Fruit fly (Drosophila melanogaster) whole organism, embryonic: Measurements from ENCODE around the gene CG32302.

Source experiments
- Ada2b ChIP-seq: fragments of 200-800 bp; sonication (Bioruptor generic); IDR thresholded peaks from 2 replicates; pipeline ENCODE4 v1.3.6; 2022; ENCODE audit warnings: missing biosample characterization, missing genetic modification characterization
- Aef1 ChIP-seq: fragments of 200-800 bp; sonication (Bioruptor generic); IDR thresholded peaks from 3 replicates; pipeline ENCODE4 v1.3.6; 2022; ENCODE audit warnings: missing biosample characterization, missing genetic modification characterization
- Bgb ChIP-seq: fragments of 200-800 bp; sonication (Bioruptor generic); IDR thresholded peaks from 2 replicates; pipeline ENCODE4 v1.3.6; 2022; ENCODE audit warnings: missing biosample characterization, missing genetic modification characterization; ENCODE audit not compliant: partially characterized antibody
- Blimp-1 ChIP-seq: fragments of 200-800 bp; sonication (Bioruptor generic); optimal IDR thresholded peaks from 3 replicates; lab custom pipeline; 2018; ENCODE audit warnings: missing biosample characterization, missing genetic modification characterization, mild to moderate bottlenecking, moderate library complexity, missing genetic modification reagents
- C15 ChIP-seq: fragments of 200-800 bp; sonication (Bioruptor generic); IDR thresholded peaks from 3 replicates; pipeline ENCODE4 v1.3.6; 2022; ENCODE audit warnings: missing biosample characterization, missing genetic modification characterization
- CG10147 ChIP-seq: fragments of 200-800 bp; sonication (Bioruptor generic); optimal IDR thresholded peaks from 2 replicates; lab custom pipeline; 2019; ENCODE audit warnings: missing biosample characterization, mild to moderate bottlenecking, missing genetic modification characterization, moderate library complexity
- CG10979 ChIP-seq: fragments of 200-800 bp; sonication (Bioruptor generic); optimal IDR thresholded peaks from 2 replicates; lab custom pipeline; 2018; ENCODE audit warnings: missing biosample characterization, mild to moderate bottlenecking, missing genetic modification characterization, moderate library complexity
- CG12155 ChIP-seq: fragments of 200-800 bp; sonication (Bioruptor generic); optimal IDR thresholded peaks from 3 replicates; lab custom pipeline; 2016; ENCODE audit warnings: missing biosample characterization, missing genetic modification characterization
- CG12219 ChIP-seq: fragments of 200-800 bp; sonication (Bioruptor generic); optimal IDR thresholded peaks from 3 replicates; lab custom pipeline; 2018; ENCODE audit warnings: missing biosample characterization, mild to moderate bottlenecking, missing genetic modification characterization
- CG13296 ChIP-seq: fragments of 200-800 bp; sonication (Bioruptor generic); optimal IDR thresholded peaks from 3 replicates; lab custom pipeline; 2018; ENCODE audit warnings: missing biosample characterization, mild to moderate bottlenecking, missing genetic modification characterization
- CG13775 ChIP-seq: fragments of 200-800 bp; sonication (Bioruptor generic); optimal IDR thresholded peaks from 3 replicates; lab custom pipeline; 2017; ENCODE audit warnings: missing biosample characterization, mild to moderate bottlenecking, missing genetic modification characterization
- CG1602 ChIP-seq: fragments of 200-800 bp; sonication (Bioruptor generic); optimal IDR thresholded peaks from 3 replicates; lab custom pipeline; 2016; ENCODE audit warnings: missing biosample characterization, missing genetic modification characterization
- CG2712 ChIP-seq: fragments of 200-800 bp; optimal IDR thresholded peaks from 3 replicates; lab custom pipeline; 2019; ENCODE audit warnings: missing biosample characterization, mild to moderate bottlenecking, missing genetic modification characterization, moderate library complexity
- CG3407 ChIP-seq: fragments of 200-800 bp; sonication (Bioruptor generic); optimal IDR thresholded peaks from 2 replicates; lab custom pipeline; 2018; ENCODE audit warnings: missing biosample characterization, mild to moderate bottlenecking, missing genetic modification characterization
- CG42726 ChIP-seq: fragments of 200-800 bp; sonication (Bioruptor generic); IDR thresholded peaks from 2 replicates; pipeline ENCODE4 v1.3.6; 2022; ENCODE audit warnings: missing biosample characterization, missing genetic modification characterization; ENCODE audit not compliant: partially characterized antibody
- CG4820 ChIP-seq: fragments of 200-800 bp; sonication (Bioruptor generic); optimal IDR thresholded peaks from 3 replicates; lab custom pipeline; 2016; ENCODE audit warnings: missing biosample characterization, missing genetic modification characterization
- CG6683 ChIP-seq: fragments of 200-800 bp; sonication (Bioruptor generic); optimal IDR thresholded peaks from 2 replicates; lab custom pipeline; 2017; ENCODE audit warnings: missing biosample characterization, mild to moderate bottlenecking, missing genetic modification characterization, missing genetic modification reagents
- CG8388 ChIP-seq: fragments of 200-800 bp; sonication (Bioruptor generic); optimal IDR thresholded peaks from 2 replicates; lab custom pipeline; 2019; ENCODE audit warnings: missing biosample characterization, mild to moderate bottlenecking, missing genetic modification characterization, moderate library complexity
- CG9817 ChIP-seq: fragments of 200-800 bp; sonication (Bioruptor generic); optimal IDR thresholded peaks from 2 replicates; lab custom pipeline; 2018; ENCODE audit warnings: missing biosample characterization, mild to moderate bottlenecking, missing genetic modification characterization, moderate library complexity
- Chrac-16 ChIP-seq: fragments of 200-800 bp; sonication (Bioruptor generic); optimal IDR thresholded peaks from 3 replicates; lab custom pipeline; 2016; ENCODE audit warnings: missing biosample characterization, missing genetic modification characterization
- D ChIP-seq, 2 experiments: fragments of 200-800 bp in 1 of 2; fragments of >200 bp in 1 of 2; sonication (Bioruptor generic) in 1 of 2; optimal IDR thresholded peaks; 2 replicates in 1 of 2; 3 replicates in 1 of 2; lab custom pipeline; 2017; ENCODE audit warnings: mild to moderate bottlenecking in 1 of 2, missing biosample characterization in 1 of 2, missing genetic modification characterization in 1 of 2, missing genetic modification reagents in 1 of 2
- Dref ChIP-seq: fragments of 200-800 bp; sonication (Bioruptor generic); IDR thresholded peaks from 2 replicates; pipeline ENCODE4 v1.3.6; 2022; ENCODE audit warnings: missing biosample characterization, missing genetic modification characterization
- Neu2 ChIP-seq: fragments of 200-800 bp; sonication (Bioruptor generic); optimal IDR thresholded peaks from 3 replicates; lab custom pipeline; 2016; ENCODE audit warnings: missing biosample characterization, missing genetic modification characterization, borderline replicate concordance
- Nf-YA ChIP-seq: fragments of 200-800 bp; sonication (Bioruptor generic); IDR thresholded peaks from 2 replicates; pipeline ENCODE4 v1.3.6; 2022; ENCODE audit warnings: missing biosample characterization, missing genetic modification characterization
- Oaz ChIP-seq: fragments of 200-800 bp; sonication (Bioruptor generic); IDR thresholded peaks from 2 replicates; pipeline ENCODE4 v1.3.6; 2022; ENCODE audit warnings: missing biosample characterization, missing genetic modification characterization
- ato ChIP-seq: fragments of 200-800 bp; sonication (Bioruptor generic); IDR thresholded peaks from 2 replicates; pipeline ENCODE4 v1.3.6; 2022; ENCODE audit warnings: missing biosample characterization, missing genetic modification characterization; ENCODE audit not compliant: partially characterized antibody
- bigmax ChIP-seq: fragments of 200-800 bp; sonication (Bioruptor generic); optimal IDR thresholded peaks from 2 replicates; lab custom pipeline; 2018; ENCODE audit warnings: missing biosample characterization, mild to moderate bottlenecking, missing genetic modification characterization
- cad ChIP-seq: fragments of >200 bp; optimal IDR thresholded peaks from 2 replicates; lab custom pipeline; 2017; ENCODE audit warnings: missing biosample characterization, missing genetic modification characterization
- caup ChIP-seq: fragments of 200-800 bp; sonication (Bioruptor generic); optimal IDR thresholded peaks from 3 replicates; lab custom pipeline; 2017; ENCODE audit warnings: missing biosample characterization, mild to moderate bottlenecking, missing genetic modification characterization, moderate library complexity; ENCODE audit not compliant: severe bottlenecking
- chif ChIP-seq, 2 experiments: fragments of 200-800 bp; sonication (Bioruptor generic); optimal IDR thresholded peaks; 3 replicates each; lab custom pipeline; 2016; ENCODE audit warnings: missing biosample characterization in 2 of 2, missing genetic modification characterization in 2 of 2
- ci ChIP-seq: fragments of 200-800 bp; sonication (Bioruptor generic); IDR thresholded peaks from 3 replicates; pipeline ENCODE4 v1.3.6; 2022; ENCODE audit warnings: missing biosample characterization, missing genetic modification characterization
- corto ChIP-seq: fragments of 200-800 bp; sonication (Bioruptor generic); optimal IDR thresholded peaks from 2 replicates; lab custom pipeline; 2016; ENCODE audit warnings: missing biosample characterization, mild to moderate bottlenecking, missing genetic modification characterization, moderate library complexity
- crc ChIP-seq: fragments of 200-800 bp; sonication (Bioruptor generic); optimal IDR thresholded peaks from 2 replicates; lab custom pipeline; 2016; ENCODE audit warnings: missing biosample characterization, missing genetic modification characterization
- en ChIP-seq: fragments of 200-800 bp; sonication (Bioruptor generic); optimal IDR thresholded peaks from 2 replicates; lab custom pipeline; 2016; ENCODE audit warnings: missing biosample characterization, missing genetic modification characterization
- gcm2 ChIP-seq: fragments of 200-800 bp; sonication (Bioruptor generic); optimal IDR thresholded peaks from 2 replicates; lab custom pipeline; 2016; ENCODE audit warnings: missing biosample characterization, missing genetic modification characterization
- gsb-n ChIP-seq: fragments of 200-800 bp; sonication (Bioruptor generic); optimal IDR thresholded peaks from 3 replicates; lab custom pipeline; 2018; ENCODE audit warnings: missing biosample characterization, mild to moderate bottlenecking, missing genetic modification characterization
- mirr ChIP-seq: fragments of 200-800 bp; sonication (Bioruptor generic); optimal IDR thresholded peaks from 3 replicates; lab custom pipeline; 2018; ENCODE audit warnings: missing biosample characterization, mild to moderate bottlenecking, missing genetic modification characterization
- nmo ChIP-seq: fragments of 200-800 bp; sonication (Bioruptor generic); optimal IDR thresholded peaks from 2 replicates; lab custom pipeline; 2018; ENCODE audit warnings: missing biosample characterization, mild to moderate bottlenecking, missing genetic modification characterization, moderate library complexity
- org-1 ChIP-seq: fragments of 200-800 bp; sonication (Bioruptor generic); optimal IDR thresholded peaks from 2 replicates; lab custom pipeline; 2017; ENCODE audit warnings: missing biosample characterization, missing genetic modification characterization
- salm ChIP-seq: fragments of 200-800 bp; sonication (Bioruptor generic); optimal IDR thresholded peaks from 2 replicates; lab custom pipeline; 2018; ENCODE audit warnings: missing biosample characterization, mild to moderate bottlenecking, missing genetic modification characterization
- shn ChIP-seq: fragments of 200-800 bp; sonication (Bioruptor generic); optimal IDR thresholded peaks from 3 replicates; lab custom pipeline; 2016; ENCODE audit warnings: missing biosample characterization, missing genetic modification characterization
- slbo ChIP-seq: fragments of 200-800 bp; sonication (Bioruptor generic); IDR thresholded peaks from 2 replicates; pipeline ENCODE4 v1.3.6; 2022; ENCODE audit warnings: missing biosample characterization, missing genetic modification characterization
- sqz ChIP-seq: fragments of 200-800 bp; sonication (Bioruptor generic); optimal IDR thresholded peaks from 3 replicates; lab custom pipeline; 2018; ENCODE audit warnings: missing biosample characterization, mild to moderate bottlenecking, missing genetic modification characterization
- tio ChIP-seq: fragments of 200-800 bp; sonication (Bioruptor generic); optimal IDR thresholded peaks from 2 replicates; lab custom pipeline; 2017; ENCODE audit warnings: missing biosample characterization, missing genetic modification characterization, inconsistent platforms
- tna ChIP-seq: fragments of 200-800 bp; sonication (Bioruptor generic); IDR thresholded peaks from 2 replicates; pipeline ENCODE4 v1.3.6; 2022; ENCODE audit warnings: missing biosample characterization, missing genetic modification characterization; ENCODE audit not compliant: partially characterized antibody
- z ChIP-seq: fragments of 200-800 bp; sonication (Bioruptor generic); IDR thresholded peaks from 3 replicates; pipeline ENCODE4 v1.3.6; 2022; ENCODE audit warnings: missing biosample characterization, missing genetic modification characterization
- zfh1 ChIP-seq: fragments of 200-800 bp; sonication (Bioruptor generic); IDR thresholded peaks from 3 replicates; pipeline ENCODE4 v1.3.6; 2022; ENCODE audit warnings: missing biosample characterization, missing genetic modification characterization

CG32302 gene

dm6 chr3L:2262515-2262944 lies 6.1 kb upstream of the CG32302 start, which contains the start of the genes oxt and CG13807 (continued):
- TF ChIP-seq Nf-YA (peak; percentile 81), corto (GFP tag; lab: Kevin White, UChicago) (no peak), CG10979 (peak; percentile 78), CG3407 (GFP tag; lab: Kevin White, UChicago) (peak; percentile 71), CG4820 (GFP tag; lab: Kevin White, UChicago) (peak; percentile 82), ci (GFP tag; lab: Robert Waterston, UW) (peak; percentile 94), CG1602 (GFP tag; lab: Kevin White, UChicago) (peak; percentile 83), en (GFP tag; lab: Kevin White, UChicago) (peak; percentile 15), Bgb (GFP tag; lab: Robert Waterston, UW) (no peak), sqz (no peak), org-1 (GFP tag; lab: Kevin White, UChicago) (peak; percentile 73), Ada2b (GFP tag; lab: Robert Waterston, UW) (peak; percentile 78), CG8388 (GFP tag; lab: Kevin White, UChicago) (peak; percentile 83)

- TF ChIP-seq CG12155 (GFP tag; lab: Kevin White, UChicago) = peak; percentile 42
- TF ChIP-seq mirr (GFP tag; lab: Kevin White, UChicago) = peak; percentile 11
- no peak for TF ChIP-seq CG6683 (GFP tag; lab: Kevin White, UChicago)
- no peak for TF ChIP-seq tio
- peak in 1 of 2 experiments; percentile 50 for TF ChIP-seq chif (GFP tag; optimal IDR thresholded peaks at IDR 0.05; lab: Kevin White, UChicago)
- no peak for TF ChIP-seq Blimp-1
- TF ChIP-seq Neu2 (GFP tag; lab: Kevin White, UChicago) = no peak
- TF ChIP-seq CG42726 (GFP tag; lab: Robert Waterston, UW) = peak; percentile 98
- TF ChIP-seq Dref (GFP tag; lab: Robert Waterston, UW) = peak; percentile 49
- TF ChIP-seq salm (tag; lab: Kevin White, UChicago) = no peak
- TF ChIP-seq zfh1 (GFP tag; lab: Robert Waterston, UW) = peak; percentile 67
- TF ChIP-seq CG2712 (tag; lab: Kevin White, UChicago) = no peak
- no peak for TF ChIP-seq shn
- peak; percentile 31 for TF ChIP-seq caup (GFP tag; lab: Kevin White, UChicago)
- TF ChIP-seq Chrac-16 (GFP tag; lab: Kevin White, UChicago) = peak; percentile 49
- TF ChIP-seq gcm2 = no peak
- TF ChIP-seq tna (GFP tag; lab: Robert Waterston, UW) = peak; percentile 90
- TF ChIP-seq slbo (GFP tag; lab: Robert Waterston, UW) = peak; percentile 79
- no peak for TF ChIP-seq Nf-YA
- no peak for TF ChIP-seq Aef1 (GFP tag; lab: Robert Waterston, UW)
- TF ChIP-seq bigmax (GFP tag; lab: Kevin White, UChicago) = no peak
- no peak for TF ChIP-seq z
- no peak for TF ChIP-seq cad
- TF ChIP-seq gsb-n (tag; lab: Kevin White, UChicago) = no peak
- TF ChIP-seq CG12219 (GFP tag; lab: Kevin White, UChicago) = no peak
- TF ChIP-seq nmo (GFP tag; lab: Kevin White, UChicago) = peak; percentile 82
- no peak for TF ChIP-seq D (optimal IDR thresholded peaks at IDR 0.05; lab: Kevin White, UChicago)
- TF ChIP-seq D (GFP tag; optimal IDR thresholded peaks at IDR 0.05; lab: Kevin White, UChicago) = no peak
- TF ChIP-seq CG10147 (GFP tag; lab: Kevin White, UChicago) = no peak
- TF ChIP-seq crc (GFP tag; lab: Kevin White, UChicago) = no peak
- peak; percentile 2 for TF ChIP-seq CG13775 (GFP tag; lab: Kevin White, UChicago)
- TF ChIP-seq ato (GFP tag; lab: Robert Waterston, UW) = peak; percentile 91
- no peak for TF ChIP-seq Oaz
- no peak for TF ChIP-seq CG13296
- TF ChIP-seq CG9817 (tag; lab: Kevin White, UChicago) = peak; percentile 40
- no peak for TF ChIP-seq C15 (GFP tag; lab: Robert Waterston, UW)
Measured at dm6 chr3L:2265692-2266444, 2.8 kb upstream of the CG32302 start, which contains the start of the genes ecd and CG13806. TSS of gene ecd (minus strand) at chr3L:2265857. TSS of gene CG13806 (plus strand) at chr3L:2266394.
